Fruit fly (Drosophila melanogaster) whole organism: ENCODE data around the gene CG14854.

Source experiments
- CG8478 ChIP-seq: fragments of >200 bp; optimal IDR thresholded peaks from 2 replicates; lab custom pipeline; 2018; ENCODE audit warnings: inconsistent platforms
- Dll ChIP-seq: fragments of >200 bp; optimal IDR thresholded peaks from 2 replicates; lab custom pipeline; 2017
- EcR ChIP-seq, 2 experiments: fragments of >200 bp; optimal IDR thresholded peaks; 2 replicates each; lab custom pipeline; 2017; ENCODE audit warnings: missing biosample characterization in 2 of 2, missing genetic modification characterization in 2 of 2, missing genetic modification reagents in 2 of 2
- pan ChIP-seq: fragments of >200 bp; optimal IDR thresholded peaks from 2 replicates; lab custom pipeline; 2017
- psq ChIP-seq: fragments of >200 bp; optimal IDR thresholded peaks from 2 replicates; lab custom pipeline; 2017
- usp ChIP-seq: fragments of >200 bp; optimal IDR thresholded peaks from 2 replicates; lab custom pipeline; 2017; ENCODE audit warnings: missing biosample characterization, missing genetic modification characterization, mixed read lengths

Gene CG14854

dm6 chr3R:14559954-14560353, at the start of gene CG14854:
Gene CG14854, minus strand, starts transcription at chr3R:14560054.
- TF ChIP-seq usp (GFP tag; lab: Kevin White, UChicago) (no peak), EcR (GFP tag; optimal IDR thresholded peaks at IDR 0.05; lab: Kevin White, UChicago) (no peak), pan (lab: Kevin White, UChicago) (no peak), Dll (lab: Kevin White, UChicago) (no peak), CG8478 (lab: Kevin White, UChicago) (no peak), psq (no peak)

dm6 chr3R:14608892-14609692, 49.2 kb upstream of the CG14854 start, which contains the start of gene CG14853:
Gene CG14853, plus strand, starts transcription at chr3R:14609642.
- TF ChIP-seq usp (GFP tag; lab: Kevin White, UChicago) (no peak), pan (lab: Kevin White, UChicago) (peak; percentile 58)

- TF ChIP-seq Dll (lab: Kevin White, UChicago) (no peak), usp (GFP tag; lab: Kevin White, UChicago) (no peak), psq (no peak), pan (lab: Kevin White, UChicago) (no peak), CG8478 (lab: Kevin White, UChicago) (no peak), EcR (GFP tag; optimal IDR thresholded peaks at IDR 0.05; lab: Kevin White, UChicago) (no peak)
Measured at dm6 chr3R:14597935-14598424, 38.1 kb upstream of the CG14854 start.

- TF ChIP-seq EcR (GFP tag; optimal IDR thresholded peaks at IDR 0.05; lab: Kevin White, UChicago) (no peak), Dll (lab: Kevin White, UChicago) (no peak), pan (lab: Kevin White, UChicago) (no peak), usp (GFP tag; lab: Kevin White, UChicago) (no peak), CG8478 (lab: Kevin White, UChicago) (no peak), psq (no peak)
Measured at dm6 chr3R:14590753-14591535, 31.1 kb upstream of the CG14854 start.

- no peak for TF ChIP-seq psq
- no peak for TF ChIP-seq Dll (lab: Kevin White, UChicago)
- TF ChIP-seq pan (lab: Kevin White, UChicago): no peak
- no peak for TF ChIP-seq usp (GFP tag; lab: Kevin White, UChicago)
- no peak for TF ChIP-seq EcR (GFP tag; optimal IDR thresholded peaks at IDR 0.05; lab: Kevin White, UChicago)
- TF ChIP-seq CG8478 (lab: Kevin White, UChicago): no peak
Measured at dm6 chr3R:14589483-14589882, 29.6 kb upstream of the CG14854 start.

- TF ChIP-seq usp (GFP tag; lab: Kevin White, UChicago) (no peak), pan (lab: Kevin White, UChicago) (no peak), CG8478 (lab: Kevin White, UChicago) (no peak), psq (no peak), Dll (lab: Kevin White, UChicago) (no peak), EcR (GFP tag; optimal IDR thresholded peaks at IDR 0.05; lab: Kevin White, UChicago) (no peak)
Measured at dm6 chr3R:14586480-14587443, 26.9 kb upstream of the CG14854 start.

dm6 chr3R:14580045-14580579, 20.3 kb upstream of the CG14854 start:
- TF ChIP-seq EcR (GFP tag; optimal IDR thresholded peaks at IDR 0.05; lab: Kevin White, UChicago) (no peak), pan (lab: Kevin White, UChicago) (no peak), CG8478 (lab: Kevin White, UChicago) (no peak), psq (no peak), Dll (lab: Kevin White, UChicago) (no peak), usp (GFP tag; lab: Kevin White, UChicago) (no peak)

- TF ChIP-seq psq (no peak), EcR (GFP tag; optimal IDR thresholded peaks at IDR 0.05; lab: Kevin White, UChicago) (no peak), Dll (lab: Kevin White, UChicago) (no peak), pan (lab: Kevin White, UChicago) (no peak), usp (GFP tag; lab: Kevin White, UChicago) (no peak), CG8478 (lab: Kevin White, UChicago) (no peak)
Measured at dm6 chr3R:14577803-14578493, 18.1 kb upstream of the CG14854 start.

- no peak for TF ChIP-seq EcR (GFP tag; optimal IDR thresholded peaks at IDR 0.05; lab: Kevin White, UChicago)
- TF ChIP-seq Dll (lab: Kevin White, UChicago): no peak
Measured at dm6 chr3R:14576692-14577646, 17.1 kb upstream of the CG14854 start, which contains the start of gene stumps. Gene stumps, plus strand, starts transcription at chr3R:14577217.
